Fruit fly (Drosophila melanogaster) S2 (cell line): ENCODE measurements around the gene nrv1.

Experiments
- CG8478 ChIP-seq: fragments of >200 bp; optimal IDR thresholded peaks from 2 replicates; lab custom pipeline; 2018
- CTCF ChIP-seq, 2 experiments: fragments of >200 bp; optimal IDR thresholded peaks; 2 replicates each; lab custom pipeline; 2018

- no peak for TF ChIP-seq CTCF (optimal IDR thresholded peaks at IDR 0.05; lab: Kevin White, UChicago)
- TF ChIP-seq CG8478 (lab: Kevin White, UChicago), result no peak
These were observed 44.6 kb downstream of the nrv1 start, which contains the start of gene meng for dm6 chr2L:6741980-6742591.
